Worm (Caenorhabditis elegans) whole organism, L1 larva: Measurements from ENCODE around the gene pqn-91.

Source experiments
- C16A3.4 ChIP-seq: fragments of 150-350 bp; optimal IDR thresholded peaks from 2 replicates; lab custom pipeline; 2014; ENCODE audit warnings: missing biosample characterization, missing genetic modification characterization
- C34B4.2 ChIP-seq: sonication (generic microtip); optimal IDR thresholded peaks from 2 replicates; lab custom pipeline; 2017; ENCODE audit warnings: mild to moderate bottlenecking, missing genetic modification characterization, missing compliant biosample characterization
- Y116A8C.19 ChIP-seq: sonication (generic microtip); optimal IDR thresholded peaks from 2 replicates; lab custom pipeline; 2016; ENCODE audit warnings: missing compliant biosample characterization, missing genetic modification characterization, borderline replicate concordance
- aha-1 ChIP-seq: fragments of 150-350 bp; optimal IDR thresholded peaks from 2 replicates; lab custom pipeline; 2014; ENCODE audit warnings: missing biosample characterization, missing genetic modification characterization
- alr-1 ChIP-seq: fragments of 200-800 bp; sonication (Bioruptor generic); optimal IDR thresholded peaks from 2 replicates; lab custom pipeline; 2018; ENCODE audit warnings: borderline replicate concordance, mild to moderate bottlenecking, missing genetic modification characterization, missing compliant biosample characterization
- ama-1 ChIP-seq: fragments of 150-350 bp; optimal IDR thresholded peaks from 2 replicates; lab custom pipeline; 2014
- ceh-8 ChIP-seq: fragments of 200-800 bp; sonication (Bioruptor generic); optimal IDR thresholded peaks from 2 replicates; lab custom pipeline; 2018; ENCODE audit warnings: mild to moderate bottlenecking, missing genetic modification characterization, moderate library complexity, missing compliant biosample characterization
- ceh-82 ChIP-seq, 3 experiments: fragments of 150-350 bp in 1 of 3; sonication (generic microtip) in 2 of 3; optimal IDR thresholded peaks; 2 replicates each; lab custom pipeline; 2014 to 2017; ENCODE audit warnings: missing biosample characterization in 3 of 3, missing genetic modification characterization in 3 of 3
- ceh-88 ChIP-seq: fragments of 200-800 bp; sonication (Bioruptor generic); IDR thresholded peaks from 2 replicates; pipeline ENCODE4 v1.3.6; 2022; ENCODE audit warnings: missing genetic modification characterization, missing compliant biosample characterization
- ces-1 ChIP-seq: fragments of 150-350 bp; optimal IDR thresholded peaks from 2 replicates; lab custom pipeline; 2014; ENCODE audit warnings: missing biosample characterization, missing genetic modification reagents, missing genetic modification characterization
- dpl-1 ChIP-seq, 3 experiments: fragments of 150-350 bp in 2 of 3; sonication (generic microtip) in 1 of 3; optimal IDR thresholded peaks; 2 replicates each; lab custom pipeline; 2014 to 2017; ENCODE audit warnings: missing biosample characterization in 3 of 3, missing genetic modification characterization in 3 of 3, missing genetic modification reagents in 3 of 3
- efl-1 ChIP-seq, 4 experiments: fragments of 150-350 bp; optimal IDR thresholded peaks in 3 of 4; peaks in 1 of 4; 1 replicate in 1 of 4; 2 replicates in 3 of 4; lab custom pipeline; 2014; ENCODE audit warnings: missing biosample characterization in 2 of 4, missing genetic modification characterization in 2 of 4, missing genetic modification reagents in 2 of 4
- egl-13 ChIP-seq: sonication (generic microtip); optimal IDR thresholded peaks from 2 replicates; lab custom pipeline; 2016; ENCODE audit warnings: missing genotype, missing genetic modification reagents, missing genetic modification characterization, missing compliant biosample characterization
- elt-2 ChIP-seq: sonication (generic microtip); optimal IDR thresholded peaks from 2 replicates; lab custom pipeline; 2016; ENCODE audit warnings: missing genetic modification characterization, mild to moderate bottlenecking, inconsistent platforms, missing compliant biosample characterization, missing genetic modification reagents
- fkh-10 ChIP-seq: sonication (generic microtip); optimal IDR thresholded peaks from 2 replicates; lab custom pipeline; 2017; ENCODE audit warnings: missing biosample characterization, missing genetic modification reagents, missing genetic modification characterization
- fkh-4 ChIP-seq: sonication (generic microtip); optimal IDR thresholded peaks from 2 replicates; lab custom pipeline; 2016; ENCODE audit warnings: missing compliant biosample characterization, missing genetic modification characterization, borderline replicate concordance
- fkh-8 ChIP-seq: sonication (generic microtip); optimal IDR thresholded peaks from 2 replicates; lab custom pipeline; 2016; ENCODE audit warnings: mild to moderate bottlenecking, missing genetic modification characterization, missing compliant biosample characterization
- fos-1 ChIP-seq: fragments of 150-350 bp; optimal IDR thresholded peaks from 2 replicates; lab custom pipeline; 2014; ENCODE audit warnings: missing biosample characterization, missing genetic modification characterization
- hpl-2 ChIP-seq: fragments of 150-350 bp; optimal IDR thresholded peaks from 2 replicates; lab custom pipeline; 2014; ENCODE audit warnings: missing biosample characterization, missing genetic modification reagents, missing genetic modification characterization
- isw-1 ChIP-seq: fragments of 200-800 bp; sonication (Bioruptor generic); IDR thresholded peaks from 2 replicates; pipeline ENCODE4 v1.3.6; 2022; ENCODE audit warnings: missing genetic modification characterization, missing compliant biosample characterization
- lin-13 ChIP-seq: fragments of 150-350 bp; optimal IDR thresholded peaks from 2 replicates; lab custom pipeline; 2014; ENCODE audit warnings: missing biosample characterization, missing genetic modification reagents, missing genetic modification characterization
- lin-15B ChIP-seq: fragments of 150-350 bp; sonication (generic microtip); optimal IDR thresholded peaks from 3 replicates; lab custom pipeline; 2014; ENCODE audit warnings: missing biosample characterization, missing genetic modification characterization
- lsy-2 ChIP-seq, 2 experiments: fragments of 150-350 bp; optimal IDR thresholded peaks; 2 replicates each; lab custom pipeline; 2014; ENCODE audit warnings: missing biosample characterization in 2 of 2, missing genetic modification characterization in 2 of 2
- mab-9 ChIP-seq: fragments of 200-800 bp; sonication (Bioruptor generic); IDR thresholded peaks from 2 replicates; pipeline ENCODE4 v1.3.6; 2022; ENCODE audit warnings: missing genetic modification reagents, missing genetic modification characterization, missing compliant biosample characterization
- mdl-1 ChIP-seq, 2 experiments: fragments of 150-350 bp; optimal IDR thresholded peaks; 2 replicates each; lab custom pipeline; 2014 to 2017; ENCODE audit warnings: missing biosample characterization in 2 of 2, missing genetic modification characterization in 2 of 2, inconsistent platforms in 1 of 2
- mep-1 ChIP-seq: fragments of 150-350 bp; optimal IDR thresholded peaks from 2 replicates; lab custom pipeline; 2014; ENCODE audit warnings: missing biosample characterization, missing genetic modification characterization
- nhr-11 ChIP-seq: fragments of 150-350 bp; optimal IDR thresholded peaks from 2 replicates; lab custom pipeline; 2014; ENCODE audit warnings: missing biosample characterization, missing genetic modification characterization
- nhr-12 ChIP-seq: sonication (generic microtip); optimal IDR thresholded peaks from 2 replicates; lab custom pipeline; 2017; ENCODE audit warnings: missing biosample characterization, missing genetic modification characterization
- nhr-20 ChIP-seq: sonication (generic microtip); optimal IDR thresholded peaks from 2 replicates; lab custom pipeline; 2016; ENCODE audit warnings: mild to moderate bottlenecking, missing genetic modification characterization, missing compliant biosample characterization
- nhr-237 ChIP-seq: fragments of 150-350 bp; optimal IDR thresholded peaks from 2 replicates; lab custom pipeline; 2014; ENCODE audit warnings: missing biosample characterization, missing genetic modification characterization
- nhr-47 ChIP-seq: sonication (generic microtip); optimal IDR thresholded peaks from 2 replicates; lab custom pipeline; 2016; ENCODE audit warnings: mild to moderate bottlenecking, missing genetic modification characterization, moderate library complexity, missing compliant biosample characterization
- pax-3 ChIP-seq: fragments of 200-800 bp; sonication (Bioruptor generic); optimal IDR thresholded peaks from 2 replicates; lab custom pipeline; 2018; ENCODE audit warnings: mild to moderate bottlenecking, missing genetic modification characterization, moderate library complexity, missing compliant biosample characterization
- rnt-1 ChIP-seq: sonication (generic microtip); optimal IDR thresholded peaks from 2 replicates; lab custom pipeline; 2016; ENCODE audit warnings: mild to moderate bottlenecking, missing genetic modification characterization, moderate library complexity, missing compliant biosample characterization
- skn-1 ChIP-seq: fragments of 150-350 bp; optimal IDR thresholded peaks from 2 replicates; lab custom pipeline; 2014; ENCODE audit warnings: missing biosample characterization, missing genetic modification characterization
- snpc-4 ChIP-seq: fragments of 150-350 bp; optimal IDR thresholded peaks from 2 replicates; lab custom pipeline; 2014; ENCODE audit warnings: missing biosample characterization, missing genetic modification characterization
- snu-23 ChIP-seq: sonication (generic microtip); optimal IDR thresholded peaks from 2 replicates; lab custom pipeline; 2016; ENCODE audit warnings: missing genetic modification characterization, missing compliant biosample characterization
- sptf-1 ChIP-seq: fragments of 150-350 bp; optimal IDR thresholded peaks from 2 replicates; lab custom pipeline; 2014; ENCODE audit warnings: missing biosample characterization, missing genetic modification characterization
- swsn-7 ChIP-seq: sonication (generic microtip); optimal IDR thresholded peaks from 2 replicates; lab custom pipeline; 2016; ENCODE audit warnings: missing genetic modification characterization, missing compliant biosample characterization
- tbx-2 ChIP-seq: sonication (generic microtip); optimal IDR thresholded peaks from 2 replicates; lab custom pipeline; 2016; ENCODE audit warnings: missing genetic modification characterization, missing compliant biosample characterization
- unc-62 ChIP-seq: fragments of 150-350 bp; optimal IDR thresholded peaks from 2 replicates; lab custom pipeline; 2014; ENCODE audit warnings: missing biosample characterization, missing genetic modification reagents, missing genetic modification characterization
- unc-86 ChIP-seq: sonication (generic microtip); optimal IDR thresholded peaks from 2 replicates; lab custom pipeline; 2016; ENCODE audit warnings: missing genetic modification characterization, missing compliant biosample characterization
- xbp-1 ChIP-seq: sonication (generic microtip); optimal IDR thresholded peaks from 2 replicates; lab custom pipeline; 2016; ENCODE audit warnings: missing genetic modification characterization, missing compliant biosample characterization
- ztf-11 ChIP-seq, 2 experiments: sonication (generic microtip); optimal IDR thresholded peaks; 2 replicates each; lab custom pipeline; 2016 to 2017; ENCODE audit warnings: missing genetic modification characterization in 2 of 2, missing biosample characterization in 1 of 2, missing compliant biosample characterization in 1 of 2
- ztf-4 ChIP-seq: fragments of 150-350 bp; optimal IDR thresholded peaks from 2 replicates; lab custom pipeline; 2014; ENCODE audit warnings: missing biosample characterization, missing genetic modification characterization

The pqn-91 gene

DNA sequence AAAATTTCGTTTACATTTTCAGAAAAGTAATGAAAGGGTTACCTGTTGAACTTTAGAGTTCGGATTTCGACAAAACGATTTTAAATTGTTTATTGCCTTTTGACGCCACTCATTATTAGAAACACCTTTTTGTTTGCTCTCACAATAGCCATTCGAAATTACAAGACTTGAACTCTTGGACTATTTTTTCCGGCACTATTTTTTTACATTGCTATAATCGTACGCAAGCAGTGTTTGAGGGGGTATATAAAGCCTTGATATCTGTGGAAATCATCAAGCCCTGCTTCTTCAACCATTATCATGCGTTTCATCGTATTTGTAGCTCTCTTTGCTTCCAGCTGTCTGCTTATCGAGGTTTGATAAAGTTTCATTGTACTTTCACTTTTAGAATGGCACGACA lies at the start of gene pqn-91:
Gene pqn-91, plus strand, starts transcription at position 301 of the 400 bp plus-strand sequence.
- TF ChIP-seq Y116A8C.19 = no peak
- TF ChIP-seq efl-1 (optimal IDR thresholded peaks at IDR 0.05; lab: Kevin White, UChicago) = no peak
- peak in 1 of 2 experiments; percentile 83 for TF ChIP-seq efl-1 (GFP tag; optimal IDR thresholded peaks at IDR 0.05 in 1 of 2; lab: Kevin White, UChicago)

DNA sequence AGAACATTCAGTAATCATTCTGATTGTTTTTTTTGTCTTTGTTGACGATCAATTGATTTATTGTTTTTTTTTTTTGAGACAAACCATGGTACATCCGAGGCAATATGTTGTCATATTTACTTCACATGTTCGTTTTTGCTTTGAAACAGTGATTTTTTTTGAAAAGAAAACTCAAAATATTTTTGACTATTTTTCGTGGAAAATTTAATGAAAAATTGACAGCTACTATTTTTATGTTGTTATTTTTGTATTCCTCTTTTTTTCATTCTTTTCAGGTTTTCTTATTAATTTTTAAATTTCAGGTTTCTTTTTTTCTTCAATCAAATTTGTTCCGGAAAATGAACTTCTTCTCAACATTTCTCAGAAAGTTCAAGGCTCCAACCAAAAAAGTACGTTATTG lies 46.1 kb upstream of the pqn-91 start, which contains the start of gene Y73F8A.36:
Gene Y73F8A.36, plus strand, starts transcription at position 301 of the 400 bp plus-strand sequence.
- no peak for TF ChIP-seq xbp-1 (tag; lab: Kevin White, UChicago)
- TF ChIP-seq C34B4.2 = no peak
- no peak for TF ChIP-seq snpc-4 (tag; lab: Kevin White, UChicago)
- no peak for TF ChIP-seq C16A3.4 (tag; lab: Kevin White, UChicago)
- no peak for TF ChIP-seq fkh-4 (tag; lab: Kevin White, UChicago)

DNA sequence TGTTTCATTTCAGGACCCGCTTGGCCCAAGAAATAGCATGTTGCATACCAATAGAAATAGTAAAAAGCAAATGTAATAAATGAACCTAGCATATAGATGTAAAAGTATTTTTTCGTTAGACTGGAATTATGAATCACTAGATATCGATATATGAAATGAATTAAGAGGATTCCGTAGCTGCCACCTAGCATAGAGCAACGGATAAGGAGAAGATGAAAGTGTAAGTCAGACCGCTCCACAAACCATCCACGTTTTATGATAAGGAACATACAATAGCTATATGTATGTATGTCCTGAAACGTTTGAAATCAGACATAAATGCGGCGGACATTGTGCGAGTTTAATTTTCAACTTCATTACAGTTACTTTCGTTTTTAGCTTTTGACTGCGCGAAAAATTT lies 40.6 kb upstream of the pqn-91 start:
- TF ChIP-seq nhr-47 (tag; lab: Kevin White, UChicago) (no peak), ztf-11 (tag; optimal IDR thresholded peaks at IDR 0.05; lab: Kevin White, UChicago) (no peak), hpl-2 (GFP tag; lab: Kevin White, UChicago) (no peak), ces-1 (no peak), fos-1 (tag; lab: Kevin White, UChicago) (no peak)

DNA sequence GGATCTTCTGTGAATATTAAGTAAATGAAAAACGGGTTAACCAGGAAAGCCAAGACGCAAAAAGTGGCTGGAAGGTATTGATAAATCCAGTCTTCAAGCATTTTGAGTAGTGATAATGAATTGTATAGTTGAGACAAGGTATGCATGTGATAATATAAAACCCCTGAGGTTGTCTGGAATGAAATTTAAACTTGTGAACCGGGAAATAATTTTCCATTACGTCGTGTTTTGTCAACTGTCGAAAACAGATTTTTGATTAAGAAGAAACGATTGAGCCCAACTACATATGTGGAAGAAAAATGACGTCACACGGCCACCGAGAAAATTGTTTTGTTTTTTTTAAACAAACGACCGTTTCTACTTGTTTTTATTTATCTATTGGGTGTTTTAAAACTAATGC lies 39.5 kb upstream of the pqn-91 start, which contains the start of gene srj-42:
Gene srj-42, minus strand, starts transcription at position 101 of the 400 bp plus-strand sequence.
- TF ChIP-seq hpl-2 (GFP tag; lab: Kevin White, UChicago) (no peak), sptf-1 (tag; lab: Kevin White, UChicago) (no peak), ceh-88 (GFP tag; lab: Robert Waterston, UW) (no peak), lin-13 (no peak), xbp-1 (tag; lab: Kevin White, UChicago) (no peak), skn-1 (tag; lab: Kevin White, UChicago) (no peak), tbx-2 (tag; lab: Kevin White, UChicago) (no peak), C34B4.2 (no peak), rnt-1 (no peak), ztf-11 (tag; optimal IDR thresholded peaks at IDR 0.05; lab: Kevin White, UChicago) (no peak), nhr-20 (tag; lab: Kevin White, UChicago) (no peak), snpc-4 (tag; lab: Kevin White, UChicago) (no peak), ceh-8 (GFP tag; lab: Kevin White, UChicago) (no peak), ztf-4 (tag; lab: Kevin White, UChicago) (no peak), lin-15B (tag; lab: Kevin White, UChicago) (no peak), snu-23 (GFP tag; lab: Kevin White, UChicago) (no peak), mdl-1 (tag; optimal IDR thresholded peaks at IDR 0.05; lab: Kevin White, UChicago) (no peak), egl-13 (tag; lab: Kevin White, UChicago) (no peak), alr-1 (tag; lab: Kevin White, UChicago) (no peak), nhr-12 (tag; lab: Kevin White, UChicago) (no peak)
- TF ChIP-seq, all 84 proteins: peak for 0

DNA sequence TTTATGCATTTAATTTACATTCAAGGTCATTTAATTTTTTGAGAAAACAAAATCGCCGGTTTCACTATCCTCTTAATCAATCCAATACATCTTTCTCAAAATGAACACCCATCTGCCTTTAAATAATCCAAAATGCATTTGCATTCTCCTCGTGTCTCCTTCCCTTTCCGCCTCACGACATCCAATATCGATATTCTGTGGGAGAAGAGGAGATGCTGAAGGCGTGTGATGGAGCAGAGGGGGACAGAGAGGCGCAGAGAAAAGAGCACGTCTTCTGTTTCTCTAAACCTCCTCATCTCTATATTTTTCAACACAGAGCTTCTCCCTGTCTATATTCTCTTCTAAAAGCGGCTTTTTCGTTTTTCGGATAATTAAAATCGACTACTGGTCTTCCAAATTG lies 32.2 kb upstream of the pqn-91 start, which contains the start of gene Y73F8A.5:
Gene Y73F8A.5, plus strand, starts transcription at position 321 of the 400 bp plus-strand sequence.
- no peak for TF ChIP-seq elt-2
- peak; percentile 15 for TF ChIP-seq fkh-10 (GFP tag; lab: Kevin White, UChicago)
- no peak for TF ChIP-seq unc-62 (GFP tag; lab: Kevin White, UChicago)
- TF ChIP-seq efl-1 (optimal IDR thresholded peaks at IDR 0.05; lab: Kevin White, UChicago) = peak; percentile 31 to 53
- peak in 1 of 2 experiments; percentile 8 for TF ChIP-seq efl-1 (GFP tag; optimal IDR thresholded peaks at IDR 0.05 in 1 of 2; lab: Kevin White, UChicago)
- peak; percentile 39 for TF ChIP-seq nhr-47 (tag; lab: Kevin White, UChicago)
- TF ChIP-seq mab-9 (GFP tag; lab: Robert Waterston, UW) = no peak
- TF ChIP-seq nhr-237 (tag; lab: Kevin White, UChicago) = no peak
- TF ChIP-seq unc-86 (tag; lab: Kevin White, UChicago) = peak; percentile 56
- TF ChIP-seq ces-1 = no peak
- TF ChIP-seq dpl-1 (GFP tag; optimal IDR thresholded peaks at IDR 0.05; lab: Kevin White, UChicago) = peak in 1 of 3 experiments; percentile 10
- TF ChIP-seq swsn-7 = peak; percentile 25
- no peak for TF ChIP-seq pax-3 (tag; lab: Kevin White, UChicago)
- peak in 1 of 2 experiments; percentile 16 for TF ChIP-seq lsy-2 (tag; optimal IDR thresholded peaks at IDR 0.05; lab: Kevin White, UChicago)
- TF ChIP-seq xbp-1 (tag; lab: Kevin White, UChicago) = peak; percentile 14
- peak; percentile 9; the same call in 1 of the 2 replicates for TF ChIP-seq isw-1 (GFP tag; lab: Robert Waterston, UW)
- TF ChIP-seq ama-1 = no peak
- no peak for TF ChIP-seq nhr-11 (tag; lab: Kevin White, UChicago)
- TF ChIP-seq mep-1 = peak; percentile 54
- TF ChIP-seq aha-1 = no peak
- peak in 1 of 2 experiments; percentile 20 for TF ChIP-seq ztf-11 (tag; optimal IDR thresholded peaks at IDR 0.05; lab: Kevin White, UChicago)
- TF ChIP-seq fkh-8 (tag; lab: Kevin White, UChicago) = peak; percentile 49
- peak; percentile 27 to 58 (median 39) for TF ChIP-seq ceh-82 (tag; optimal IDR thresholded peaks at IDR 0.05; lab: Kevin White, UChicago)
- TF ChIP-seq, all 84 proteins: peak for 13
